Worm (Caenorhabditis elegans) whole organism, midembryonic: Measurements from ENCODE around the gene skpo-2.

Experiments used
- flt-1 ChIP-seq: fragments of 200-800 bp; sonication (Bioruptor generic); IDR thresholded peaks from 2 replicates; pipeline ENCODE4 v1.3.6; 2022; ENCODE audit warnings: missing genetic modification characterization, missing compliant biosample characterization
- klf-2 ChIP-seq: fragments of 200-800 bp; sonication (Bioruptor generic); conservative IDR thresholded peaks from 2 replicates; pipeline ENCODE4 v1.3.6; 2022; ENCODE audit warnings: missing genetic modification reagents, missing genetic modification characterization, missing compliant biosample characterization
- med-1 ChIP-seq: sonication (generic microtip); optimal IDR thresholded peaks from 2 replicates; lab custom pipeline; 2017; ENCODE audit warnings: missing genetic modification characterization, mild to moderate bottlenecking, missing compliant biosample characterization, antibody characterized with exemption, missing genetic modification reagents; ENCODE audit not compliant: insufficient read depth
- ref-1 ChIP-seq: fragments of 200-800 bp; sonication (Bioruptor generic); conservative IDR thresholded peaks from 2 replicates; pipeline ENCODE4 v1.3.6; 2022; ENCODE audit warnings: missing genetic modification reagents, missing genetic modification characterization, missing compliant biosample characterization
- ztf-23 ChIP-seq: fragments of 200-800 bp; sonication (Bioruptor generic); IDR thresholded peaks from 2 replicates; pipeline ENCODE4 v1.3.6; 2022; ENCODE audit warnings: missing genetic modification reagents, missing genetic modification characterization, missing compliant biosample characterization
- ztf-29 ChIP-seq: fragments of 200-800 bp; sonication (Bioruptor generic); IDR thresholded peaks from 2 replicates; pipeline ENCODE4 v1.3.6; 2022; ENCODE audit warnings: missing genetic modification reagents, missing genetic modification characterization, missing compliant biosample characterization

DNA sequence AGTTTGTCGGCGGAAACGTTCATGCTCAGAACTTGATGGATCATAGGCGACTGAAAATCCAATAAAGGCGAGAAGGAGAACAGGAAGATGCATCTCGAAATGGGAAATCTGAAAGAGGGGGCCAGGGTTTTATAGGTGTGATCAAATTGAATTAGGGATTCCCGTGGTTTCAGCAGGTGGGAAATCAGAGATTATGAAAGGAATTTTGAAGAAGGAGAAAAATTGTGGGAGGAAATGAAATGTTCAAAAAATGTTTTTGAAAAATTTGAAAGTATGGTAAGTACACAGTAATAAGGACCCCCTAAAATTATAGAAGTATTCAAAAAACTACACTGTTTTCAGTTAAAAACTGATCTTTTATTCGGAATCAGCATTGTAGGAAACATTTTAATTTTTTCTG, 34.2 kb upstream of the skpo-2 start, which contains the start of gene Y49F6B.20:
- TF ChIP-seq flt-1 = no peak
- no peak for TF ChIP-seq med-1 (GFP tag; lab: Kevin White, UChicago)
- no peak for TF ChIP-seq ztf-29
- no peak for TF ChIP-seq klf-2 (GFP tag; lab: Robert Waterston, UW)
- TF ChIP-seq ref-1 (GFP tag; lab: Robert Waterston, UW) = no peak
- TF ChIP-seq ztf-23 = no peak
